Fruit fly (Drosophila melanogaster): ENCODE results near the gene CG32107.

CG32107 gene

DNA sequence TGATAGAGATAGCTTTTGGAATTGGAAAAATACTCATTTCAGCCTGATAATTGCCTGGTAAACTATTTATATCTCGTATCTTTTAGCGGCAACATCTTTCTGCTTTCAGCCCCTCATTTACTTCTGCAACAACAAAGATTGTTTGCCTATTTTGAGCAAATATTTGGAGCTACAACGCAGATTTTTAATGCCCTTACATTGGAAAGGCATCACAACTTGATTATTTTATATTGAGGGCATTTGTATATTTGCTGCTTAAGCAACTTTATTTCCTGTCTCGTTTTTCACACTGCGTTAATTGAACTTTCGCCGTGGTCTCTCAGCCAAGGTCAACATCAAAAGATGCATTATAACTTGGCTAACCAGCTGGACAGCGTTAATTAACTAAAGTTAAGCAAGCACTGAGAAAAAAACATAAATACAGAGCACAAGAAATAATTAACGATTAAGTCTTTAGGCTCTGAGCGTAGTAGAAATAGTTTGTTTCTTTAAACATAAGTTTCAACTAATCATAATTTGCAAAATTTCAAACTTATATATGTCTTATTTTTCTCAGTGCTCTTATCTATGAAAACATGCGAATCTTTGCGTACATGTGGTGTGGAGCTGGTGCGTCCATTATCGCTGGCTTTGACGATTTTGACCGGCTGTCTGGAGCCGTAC, 29.7 kb downstream of the CG32107 start (continued):
- TF ChIP-seq H15 (GFP tag; IDR thresholded peaks at IDR 0.05) (0 out of 3 replicates have a peak, but pooled peaks have one; percentile 42), Hey (tag; optimal IDR thresholded peaks at IDR 0.05) (no peak), CG9817 (tag; optimal IDR thresholded peaks at IDR 0.05) (peak; percentile 46), jigr1 (GFP tag; IDR thresholded peaks at IDR 0.05) (no peak), zfh1 (GFP tag; IDR thresholded peaks at IDR 0.05) (peak; percentile 61; the same call in 2 of the 3 replicates), CG9609 (GFP tag; optimal IDR thresholded peaks at IDR 0.05) (peak; percentile 49), mirr (GFP tag; optimal IDR thresholded peaks at IDR 0.05) (no peak), Asciz (GFP tag; optimal IDR thresholded peaks at IDR 0.05) (peak; percentile 49), CG1792 (GFP tag; optimal IDR thresholded peaks at IDR 0.05) (no peak), zen2 (GFP tag; IDR thresholded peaks at IDR 0.05; ENCODE audit: partially characterized antibody) (no peak), ind (GFP tag; optimal IDR thresholded peaks at IDR 0.05) (peak; percentile 43), NfI (GFP tag; optimal IDR thresholded peaks at IDR 0.05) (peak; percentile 51), Ssrp (tag; optimal IDR thresholded peaks at IDR 0.05) (peak; percentile 43), ranshi (GFP tag; IDR thresholded peaks at IDR 0.05) (peak; percentile 56; the same call in 1 of the 2 replicates), Sry-β (GFP tag; optimal IDR thresholded peaks at IDR 0.05) (no peak), CG1024 (GFP tag; IDR thresholded peaks at IDR 0.05) (no peak), CG11695 (GFP tag; IDR thresholded peaks at IDR 0.05) (peak; percentile 42; the same call in 2 of the 3 replicates), CG30403 (GFP tag; optimal IDR thresholded peaks at IDR 0.05) (peak; percentile 74), CG1233 (GFP tag; optimal IDR thresholded peaks at IDR 0.05) (peak; percentile 45), Eip74EF (GFP tag; optimal IDR thresholded peaks at IDR 0.05) (peak in 1 of 2 experiments; percentile 39), CG7357 (GFP tag; IDR thresholded peaks at IDR 0.05) (no peak), corto (GFP tag; optimal IDR thresholded peaks at IDR 0.05) (no peak), eve (GFP tag; optimal IDR thresholded peaks at IDR 0.05) (peak in 1 of 2 experiments; percentile 68), CG12942 (GFP tag; optimal IDR thresholded peaks at IDR 0.05) (no peak), sima (GFP tag; optimal IDR thresholded peaks at IDR 0.05) (no peak), Aef1 (GFP tag; IDR thresholded peaks at IDR 0.05) (no peak), Optix (GFP tag; IDR thresholded peaks at IDR 0.05) (no peak), Deaf1 (tag; optimal IDR thresholded peaks at IDR 0.05) (no peak), CG7556 (GFP tag; optimal IDR thresholded peaks at IDR 0.05) (peak; percentile 60), CG17612 (GFP tag; IDR thresholded peaks at IDR 0.05) (no peak), maf-S (GFP tag; optimal IDR thresholded peaks at IDR 0.05) (no peak), knrl (GFP tag; IDR thresholded peaks at IDR 0.05; ENCODE audit: partially characterized antibody) (no peak), PHDP (tag; optimal IDR thresholded peaks at IDR 0.05) (peak; percentile 71), Jarid2 (GFP tag; optimal IDR thresholded peaks at IDR 0.05) (no peak), CG31441 (GFP tag; IDR thresholded peaks at IDR 0.05) (peak; percentile 53), Atf3 (GFP tag; optimal IDR thresholded peaks at IDR 0.05) (no peak), CG13424 (tag; optimal IDR thresholded peaks at IDR 0.05) (peak; percentile 45), Ptx1 (GFP tag; IDR thresholded peaks at IDR 0.05) (peak; percentile 67), Bgb (GFP tag; IDR thresholded peaks at IDR 0.05; ENCODE audit: partially characterized antibody) (no peak), sna (GFP tag; IDR thresholded peaks at IDR 0.05; ENCODE audit: partially characterized antibody) (no peak), sob (GFP tag; IDR thresholded peaks at IDR 0.05) (peak; percentile 34; the same call in 1 of the 2 replicates), jumu (GFP tag; optimal IDR thresholded peaks at IDR 0.05) (no peak), fu2 (GFP tag; optimal IDR thresholded peaks at IDR 0.05) (peak; percentile 56), aop (GFP tag; IDR thresholded peaks at IDR 0.05) (no peak), CG4424 (GFP tag; optimal IDR thresholded peaks at IDR 0.05) (peak; percentile 26), Trl (optimal IDR thresholded peaks at IDR 0.05) (no peak), Trl (GFP tag; optimal IDR thresholded peaks at IDR 0.05) (peak; percentile 58), tin (GFP tag; optimal IDR thresholded peaks at IDR 0.05) (peak; percentile 10), salm (tag; optimal IDR thresholded peaks at IDR 0.05) (no peak), CG17829 (tag; optimal IDR thresholded peaks at IDR 0.05) (peak; percentile 43)
